Worm (Caenorhabditis elegans): Measurements from ENCODE around the gene F23D12.7.

The F23D12.7 gene

ce11 chrX:14437806-14438205 lies 15.8 kb downstream of the F23D12.7 start:
- peak; percentile 50 for TF ChIP-seq nhr-85 (tag)
- peak; percentile 2 for TF ChIP-seq nhr-90 (tag; optimal IDR thresholded peaks at IDR 0.05; ENCODE audit: poor library complexity)

ce11 chrX:14435648-14436155 lies 17.9 kb downstream of the F23D12.7 start:
- TF ChIP-seq ceh-8 (GFP tag; optimal IDR thresholded peaks at IDR 0.05) = no peak
- TF ChIP-seq sptf-1 (tag; optimal IDR thresholded peaks at IDR 0.05) = no peak
- TF ChIP-seq nhr-90 (tag; optimal IDR thresholded peaks at IDR 0.05; ENCODE audit: poor library complexity) = no peak
- no peak for TF ChIP-seq lin-14 (GFP tag; optimal IDR thresholded peaks at IDR 0.05)
- TF ChIP-seq efl-1 (optimal IDR thresholded peaks at IDR 0.05) = peak in 1 of 2 experiments; percentile 63
- peak in 1 of 2 experiments; percentile 33 for TF ChIP-seq efl-1 (GFP tag; optimal IDR thresholded peaks at IDR 0.05 in 1 of 2)
- no peak for TF ChIP-seq ceh-82 (tag; optimal IDR thresholded peaks at IDR 0.05)
- no peak for TF ChIP-seq pqm-1 (tag; optimal IDR thresholded peaks at IDR 0.05)
- no peak for TF ChIP-seq aha-1 (tag; optimal IDR thresholded peaks at IDR 0.05)
- TF ChIP-seq C34B4.2 (tag; optimal IDR thresholded peaks at IDR 0.05) = no peak
- TF ChIP-seq grh-1 (GFP tag; IDR thresholded peaks at IDR 0.05) = peak; percentile 49
- TF ChIP-seq unc-86 (tag; optimal IDR thresholded peaks at IDR 0.05) = no peak
- peak; percentile 21 for TF ChIP-seq blmp-1 (tag; optimal IDR thresholded peaks at IDR 0.05)
- TF ChIP-seq nhr-85 (tag) = peak; percentile 63
- peak; percentile 10 to 34 (median 16) for TF ChIP-seq dpl-1 (GFP tag; optimal IDR thresholded peaks at IDR 0.05)

ce11 chrX:14430436-14430835 lies 23.2 kb downstream of the F23D12.7 start:
- TF ChIP-seq efl-1 (optimal IDR thresholded peaks at IDR 0.05) (no peak), efl-1 (GFP tag; optimal IDR thresholded peaks at IDR 0.05 in 1 of 2) (peak in 1 of 2 experiments; percentile 62), isw-1 (GFP tag; IDR thresholded peaks at IDR 0.05) (no peak)

DNA sequence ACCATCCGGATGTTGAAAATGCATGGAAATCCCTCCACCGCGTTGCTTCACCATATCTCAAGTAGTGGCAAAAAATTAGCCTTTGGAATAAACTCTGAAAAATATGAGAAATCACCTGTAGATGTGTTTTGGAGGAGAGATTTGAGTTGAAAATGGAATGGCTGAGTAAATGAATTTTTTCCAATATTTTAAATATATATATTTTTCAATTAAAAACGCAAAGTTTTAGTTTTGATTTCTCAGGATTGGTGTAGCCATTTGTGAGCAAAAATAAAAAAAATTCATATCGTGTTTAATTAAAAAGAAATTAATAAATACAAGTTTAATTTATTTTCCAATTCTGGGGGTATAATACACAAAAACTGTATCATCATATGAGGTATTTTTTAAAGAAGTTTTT lies 25.6 kb downstream of the F23D12.7 start, which contains the start of gene F23D12.1:
F23D12.1 (minus strand) TSS at position 101 of the 400 bp plus-strand sequence.
- TF ChIP-seq ceh-63 (GFP tag; optimal IDR thresholded peaks at IDR 0.05) (no peak), zag-1 (tag; optimal IDR thresholded peaks at IDR 0.05) (no peak), C04F5.9 (tag; optimal IDR thresholded peaks at IDR 0.05) (no peak), snu-23 (GFP tag; optimal IDR thresholded peaks at IDR 0.05) (no peak), alr-1 (tag; optimal IDR thresholded peaks at IDR 0.05; ENCODE audit: borderline replicate concordance) (no peak), hlh-4 (tag; optimal IDR thresholded peaks at IDR 0.05) (no peak), blmp-1 (tag; optimal IDR thresholded peaks at IDR 0.05) (no peak), rnt-1 (tag; optimal IDR thresholded peaks at IDR 0.05) (no peak), fkh-4 (tag; optimal IDR thresholded peaks at IDR 0.05; ENCODE audit: borderline replicate concordance) (no peak), nhr-90 (tag; optimal IDR thresholded peaks at IDR 0.05; ENCODE audit: poor library complexity) (no peak), nhr-76 (tag; optimal IDR thresholded peaks at IDR 0.05) (no peak), lir-3 (tag; optimal IDR thresholded peaks at IDR 0.05; ENCODE audit: poor library complexity) (no peak), lin-39 (tag; optimal IDR thresholded peaks at IDR 0.05) (no peak), lin-14 (GFP tag; optimal IDR thresholded peaks at IDR 0.05) (no peak), skn-1 (tag; optimal IDR thresholded peaks at IDR 0.05) (no peak), snpc-4 (tag; optimal IDR thresholded peaks at IDR 0.05) (no peak), nhr-12 (tag; optimal IDR thresholded peaks at IDR 0.05) (no peak), vab-15 (tag; optimal IDR thresholded peaks at IDR 0.05) (no peak), pqm-1 (tag; optimal IDR thresholded peaks at IDR 0.05) (no peak)

ce11 chrX:14424673-14425072 lies 29.0 kb downstream of the F23D12.7 start, which contains the start of gene F23D12.11:
Gene F23D12.11 (minus strand): TSS chrX:14424751.
- peak in 1 of 6 experiments; percentile 71 for TF ChIP-seq elt-3 (tag; optimal IDR thresholded peaks at IDR 0.05)
- no peak for TF ChIP-seq nhr-12 (tag; optimal IDR thresholded peaks at IDR 0.05)
- no peak for TF ChIP-seq lin-14 (GFP tag; optimal IDR thresholded peaks at IDR 0.05)
- no peak for TF ChIP-seq ceh-8 (GFP tag; optimal IDR thresholded peaks at IDR 0.05)
- TF ChIP-seq swsn-7 (tag; optimal IDR thresholded peaks at IDR 0.05) = no peak
- no peak for TF ChIP-seq C34B4.2 (tag; optimal IDR thresholded peaks at IDR 0.05)

Data from whole organism, L1 larva.